Worm (Caenorhabditis elegans) whole organism, early embryonic: Measurements from ENCODE around the gene srlf-24.

ENCODE experiments used
- B0310.2 ChIP-seq: sonication (generic microtip); optimal IDR thresholded peaks from 2 replicates; lab custom pipeline; 2016; ENCODE audit warnings: mild to moderate bottlenecking, missing genetic modification characterization, missing compliant biosample characterization
- F13C5.2 ChIP-seq: sonication (generic microtip); optimal IDR thresholded peaks from 2 replicates; lab custom pipeline; 2017; ENCODE audit warnings: mild to moderate bottlenecking, missing genetic modification characterization, inconsistent platforms, missing compliant biosample characterization
- aly-1 ChIP-seq: sonication (generic microtip); optimal IDR thresholded peaks from 2 replicates; lab custom pipeline; 2016; ENCODE audit warnings: missing genetic modification characterization, missing compliant biosample characterization
- ama-1 ChIP-seq: fragments of 150-350 bp; optimal IDR thresholded peaks from 2 replicates; lab custom pipeline; 2014
- ceh-13 ChIP-seq: fragments of 200-800 bp; sonication (Bioruptor generic); optimal IDR thresholded peaks from 2 replicates; lab custom pipeline; 2018; ENCODE audit warnings: mild to moderate bottlenecking, missing genetic modification characterization, missing compliant biosample characterization
- ceh-36 ChIP-seq: sonication (generic microtip); optimal IDR thresholded peaks from 2 replicates; lab custom pipeline; 2016; ENCODE audit warnings: missing genetic modification characterization, inconsistent platforms, missing compliant biosample characterization
- ets-7 ChIP-seq: sonication (generic microtip); optimal IDR thresholded peaks from 2 replicates; lab custom pipeline; 2016; ENCODE audit warnings: missing genotype, missing genetic modification characterization, missing compliant biosample characterization
- flt-1 ChIP-seq: fragments of 200-800 bp; sonication (Bioruptor generic); IDR thresholded peaks from 2 replicates; pipeline ENCODE4 v1.3.6; 2022; ENCODE audit warnings: missing genetic modification characterization, missing compliant biosample characterization
- hmbx-1 ChIP-seq: sonication (generic microtip); optimal IDR thresholded peaks from 2 replicates; lab custom pipeline; 2016; ENCODE audit warnings: mild to moderate bottlenecking, missing genetic modification characterization, missing compliant biosample characterization
- hmg-4 ChIP-seq: fragments of 200-800 bp; sonication (Bioruptor generic); optimal IDR thresholded peaks from 2 replicates; lab custom pipeline; 2018; ENCODE audit warnings: mild to moderate bottlenecking, missing genetic modification characterization, missing compliant biosample characterization
- hnd-1 ChIP-seq: sonication (generic microtip); optimal IDR thresholded peaks from 2 replicates; lab custom pipeline; 2016; ENCODE audit warnings: missing genetic modification characterization, missing compliant biosample characterization
- pes-1 ChIP-seq: fragments of 200-800 bp; sonication (Bioruptor generic); IDR thresholded peaks from 2 replicates; pipeline ENCODE4 v1.3.6; 2022; ENCODE audit warnings: missing genetic modification reagents, missing genetic modification characterization, missing compliant biosample characterization
- scrt-1 ChIP-seq: fragments of 200-800 bp; sonication (Bioruptor generic); IDR thresholded peaks from 2 replicates; pipeline ENCODE4 v1.3.6; 2022; ENCODE audit warnings: missing genetic modification characterization, missing compliant biosample characterization
- sea-1 ChIP-seq: fragments of 200-800 bp; sonication (Bioruptor generic); conservative IDR thresholded peaks from 2 replicates; pipeline ENCODE4 v1.3.6; 2022; ENCODE audit warnings: missing genetic modification characterization, missing compliant biosample characterization
- tbx-11 ChIP-seq: fragments of 200-800 bp; sonication (Bioruptor generic); IDR thresholded peaks from 2 replicates; pipeline ENCODE4 v1.3.6; 2022; ENCODE audit warnings: missing genetic modification characterization, missing compliant biosample characterization
- tbx-37 ChIP-seq: fragments of 200-800 bp; sonication (Bioruptor generic); conservative IDR thresholded peaks from 2 replicates; pipeline ENCODE4 v1.3.6; 2022; ENCODE audit warnings: missing genetic modification reagents, missing genetic modification characterization, missing compliant biosample characterization
- tra-4 ChIP-seq: sonication (generic microtip); optimal IDR thresholded peaks from 2 replicates; lab custom pipeline; 2017; ENCODE audit warnings: missing genetic modification characterization, missing compliant biosample characterization

The srlf-24 gene

DNA sequence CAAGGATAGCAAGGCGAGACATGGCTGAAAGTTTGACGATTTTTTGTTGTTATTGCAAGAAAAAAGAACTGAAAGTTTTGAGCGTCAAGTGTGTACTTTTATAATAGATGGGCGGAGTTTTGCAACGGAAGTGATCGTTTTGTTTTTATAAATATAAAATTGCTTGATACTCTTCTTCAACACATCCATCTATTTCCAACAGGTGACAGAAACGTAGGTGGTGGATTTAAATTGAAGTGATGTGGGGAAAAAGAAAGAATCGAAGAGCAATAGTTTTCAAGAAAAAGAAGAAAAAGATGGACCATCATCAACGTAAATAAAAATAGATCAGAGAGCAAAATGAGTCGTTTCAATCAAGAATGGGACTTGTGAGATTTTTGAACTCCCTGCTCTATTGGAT lies 38.6 kb downstream of the srlf-24 start, which contains the start of gene ttr-17:
ttr-17 (minus strand) TSS at position 24 of the 400 bp plus-strand sequence.
- TF ChIP-seq F13C5.2 (tag; lab: Kevin White, UChicago) (no peak), hmbx-1 (tag; lab: Kevin White, UChicago) (no peak), ceh-36 (tag; lab: Kevin White, UChicago) (no peak), aly-1 (tag; lab: Kevin White, UChicago) (no peak), hmg-4 (GFP tag; lab: Kevin White, UChicago) (no peak), ceh-13 (no peak), ets-7 (tag; lab: Kevin White, UChicago) (no peak), scrt-1 (GFP tag; lab: Robert Waterston, UW) (no peak), ama-1 (lab: Kevin White, UChicago) (no peak), tbx-37 (GFP tag; lab: Robert Waterston, UW) (no peak), sea-1 (GFP tag; lab: Robert Waterston, UW) (no peak), tra-4 (tag; lab: Kevin White, UChicago) (no peak), B0310.2 (tag; lab: Kevin White, UChicago) (no peak), pes-1 (GFP tag; lab: Robert Waterston, UW) (no peak), flt-1 (GFP tag; lab: Robert Waterston, UW) (no peak), tbx-11 (GFP tag; lab: Robert Waterston, UW) (no peak)

DNA sequence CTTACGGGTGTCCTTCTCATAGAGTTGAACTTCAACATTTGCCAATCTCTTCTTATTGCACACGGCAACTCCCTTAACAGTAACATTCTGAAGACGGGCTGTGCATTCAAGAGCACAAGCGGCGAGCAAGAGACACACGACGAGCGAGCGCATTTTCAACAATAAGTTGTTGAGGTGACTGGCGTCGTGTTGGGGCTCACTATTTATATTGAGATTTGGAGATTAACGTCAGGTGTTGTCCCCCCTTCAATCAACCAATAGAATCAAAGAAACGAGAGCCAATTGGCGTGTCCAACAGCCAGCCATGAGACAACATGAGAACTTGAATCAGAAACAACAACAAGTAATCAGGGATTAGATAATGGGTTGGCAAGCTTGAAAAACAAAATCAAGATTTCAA lies 41.7 kb downstream of the srlf-24 start, which contains the start of gene ttr-16:
ttr-16 (minus strand) TSS at position 176 of the 400 bp plus-strand sequence.
- no peak for TF ChIP-seq hmbx-1 (tag; lab: Kevin White, UChicago)
- no peak for TF ChIP-seq scrt-1 (GFP tag; lab: Robert Waterston, UW)
- TF ChIP-seq ceh-36 (tag; lab: Kevin White, UChicago), result no peak
- no peak for TF ChIP-seq ama-1 (lab: Kevin White, UChicago)
- no peak for TF ChIP-seq ceh-13

DNA sequence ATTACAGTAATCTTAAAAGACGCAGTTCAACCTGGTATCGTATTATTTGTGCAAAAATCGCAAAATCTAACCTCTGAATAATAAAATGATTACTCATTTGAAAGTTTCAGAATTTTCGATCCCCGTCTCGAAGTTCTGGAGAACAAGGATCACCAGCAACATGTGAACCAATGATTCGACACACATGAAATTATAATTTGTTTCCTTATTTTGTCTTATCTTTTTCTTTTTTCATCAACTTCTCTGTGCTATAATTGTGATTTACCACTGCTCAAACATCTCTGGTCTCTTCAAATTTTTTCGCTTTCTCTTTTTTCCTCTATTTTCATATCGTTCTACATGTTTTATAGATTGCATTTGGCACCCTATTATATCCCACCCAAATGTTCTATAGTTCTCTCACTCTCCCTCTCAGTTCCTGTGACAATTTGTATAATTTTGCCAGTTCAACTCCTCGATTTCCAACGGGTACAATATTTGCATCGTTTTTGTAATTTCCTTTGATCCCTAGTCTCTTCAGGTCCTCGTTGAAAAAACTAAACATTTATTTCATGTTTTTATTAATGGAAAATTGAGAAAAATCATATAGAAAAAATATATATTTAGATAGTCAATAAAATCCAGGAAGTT lies 42.5 kb downstream of the srlf-24 start:
- TF ChIP-seq flt-1 (GFP tag; lab: Robert Waterston, UW) (no peak), pes-1 (GFP tag; lab: Robert Waterston, UW) (no peak), F13C5.2 (tag; lab: Kevin White, UChicago) (no peak), ets-7 (tag; lab: Kevin White, UChicago) (no peak), tbx-11 (GFP tag; lab: Robert Waterston, UW) (no peak), hmbx-1 (tag; lab: Kevin White, UChicago) (no peak), hnd-1 (tag; lab: Kevin White, UChicago) (no peak), sea-1 (GFP tag; lab: Robert Waterston, UW) (no peak), tbx-37 (GFP tag; lab: Robert Waterston, UW) (no peak), scrt-1 (GFP tag; lab: Robert Waterston, UW) (no peak), ceh-13 (no peak), B0310.2 (tag; lab: Kevin White, UChicago) (no peak), aly-1 (tag; lab: Kevin White, UChicago) (no peak), hmg-4 (GFP tag; lab: Kevin White, UChicago) (no peak), tra-4 (tag; lab: Kevin White, UChicago) (no peak), ceh-36 (tag; lab: Kevin White, UChicago) (no peak), ama-1 (lab: Kevin White, UChicago) (no peak)
